Fruit fly (Drosophila melanogaster) whole organism, wandering third instar larva: ENCODE data around the gene CG34292.

Experiments
- Abd-B ChIP-seq: fragments of >200 bp; optimal IDR thresholded peaks from 2 replicates; lab custom pipeline; 2017; ENCODE audit warnings: missing biosample characterization, missing genetic modification characterization
- CG32264 ChIP-seq: fragments of 200-800 bp; sonication (Bioruptor generic); optimal IDR thresholded peaks from 2 replicates; lab custom pipeline; 2016; ENCODE audit warnings: missing biosample characterization, missing genetic modification characterization
- HLH106 ChIP-seq: fragments of 200-800 bp; optimal IDR thresholded peaks from 3 replicates; lab custom pipeline; 2019; ENCODE audit warnings: missing biosample characterization, mild to moderate bottlenecking, missing genetic modification characterization, moderate library complexity
- Hnf4 ChIP-seq: fragments of 200-800 bp; sonication (Bioruptor generic); optimal IDR thresholded peaks from 2 replicates; lab custom pipeline; 2016; ENCODE audit warnings: missing biosample characterization, mild to moderate bottlenecking, missing genetic modification characterization
- Mio ChIP-seq: sonication (Bioruptor generic); optimal IDR thresholded peaks from 2 replicates; lab custom pipeline; 2016; ENCODE audit warnings: missing biosample characterization, missing genetic modification characterization
- ey ChIP-seq: fragments of 200-800 bp; sonication (Bioruptor generic); optimal IDR thresholded peaks from 2 replicates; lab custom pipeline; 2016; ENCODE audit warnings: missing biosample characterization, missing genetic modification characterization
- foxo ChIP-seq, 2 experiments: fragments of 200-800 bp; sonication (Bioruptor generic); optimal IDR thresholded peaks; 2 replicates in 1 of 2; 3 replicates in 1 of 2; lab custom pipeline; 2016 to 2017; ENCODE audit warnings: missing biosample characterization in 2 of 2, missing genetic modification characterization in 2 of 2
- fru ChIP-seq: fragments of 200-800 bp; sonication (Bioruptor generic); optimal IDR thresholded peaks from 3 replicates; lab custom pipeline; 2016; ENCODE audit warnings: missing biosample characterization, mild to moderate bottlenecking, missing genetic modification characterization
- pan ChIP-seq: fragments of >200 bp; optimal IDR thresholded peaks from 2 replicates; lab custom pipeline; 2017
- psq ChIP-seq: fragments of 200-800 bp; sonication (Bioruptor generic); optimal IDR thresholded peaks from 3 replicates; lab custom pipeline; 2017; ENCODE audit warnings: missing biosample characterization, mild to moderate bottlenecking, missing genetic modification characterization, moderate library complexity

DNA sequence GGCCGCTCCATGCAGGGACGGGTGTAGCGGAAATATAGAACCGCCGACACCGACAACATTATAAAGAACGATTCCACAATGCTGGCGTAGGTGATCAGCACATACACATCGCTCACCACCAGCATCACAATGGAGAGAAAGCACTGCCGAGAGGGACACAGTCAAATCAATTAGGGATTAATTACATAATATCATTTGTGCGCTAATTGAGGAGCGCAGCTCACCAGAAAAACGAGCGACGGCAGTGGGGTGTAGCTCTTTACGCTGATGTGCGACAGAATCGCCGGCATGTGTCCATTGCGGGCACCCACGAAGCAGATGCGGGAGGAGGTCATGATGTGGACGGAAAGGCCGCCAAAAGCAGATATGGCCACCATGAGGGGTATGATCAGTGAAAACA, 47.4 kb downstream of the CG34292 start:
- TF ChIP-seq CG32264: no peak
- no peak for TF ChIP-seq ey
- TF ChIP-seq psq (GFP tag; lab: Kevin White, UChicago): no peak
- TF ChIP-seq foxo (GFP tag; optimal IDR thresholded peaks at IDR 0.05; lab: Kevin White, UChicago): no peak
- no peak for TF ChIP-seq fru (GFP tag; lab: Kevin White, UChicago)
- TF ChIP-seq HLH106 (tag; lab: Kevin White, UChicago): no peak
- TF ChIP-seq Hnf4 (GFP tag; lab: Kevin White, UChicago): no peak
- no peak for TF ChIP-seq Abd-B (GFP tag; lab: Kevin White, UChicago)
- TF ChIP-seq pan (lab: Kevin White, UChicago): no peak
- TF ChIP-seq Mio (GFP tag; lab: Kevin White, UChicago): no peak
